Worm (Caenorhabditis elegans): ENCODE results near the gene F29G9.1.
"Not testable (repeated sequence)": the region's sequence is repeated elsewhere in the genome, so short reads cannot be mapped to it uniquely, and the experiment has no call there.

DNA sequence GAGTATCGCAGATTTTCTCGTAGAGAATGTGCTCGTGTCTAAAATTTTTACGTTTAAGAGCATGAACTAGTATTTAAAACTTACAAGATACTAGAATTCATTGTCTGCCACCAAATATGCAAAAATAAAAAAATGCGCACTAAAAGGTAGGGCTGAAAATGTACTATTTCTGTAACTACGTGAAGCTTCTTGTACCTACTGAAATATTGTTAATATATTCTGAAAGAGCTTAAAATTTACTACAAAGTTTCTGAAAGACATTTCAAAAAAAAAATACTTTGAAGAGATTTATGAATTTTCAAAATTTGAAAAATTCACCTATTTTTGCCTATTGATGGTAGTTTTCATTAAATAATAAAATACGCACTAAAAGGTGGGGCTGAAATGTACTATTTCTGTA lies 31.1 kb downstream of the F29G9.1 start, which contains the start of gene fbxa-214:
- not testable (repeated sequence) for TF ChIP-seq him-1, dao-5, W03F9.2 (tag; optimal IDR thresholded peaks at IDR 0.05)
